Worm (Caenorhabditis elegans) whole organism, late embryonic: ENCODE results near the gene C08H9.18.

ENCODE experiments used
- C08G9.2 ChIP-seq: sonication (generic microtip); optimal IDR thresholded peaks from 2 replicates; lab custom pipeline; 2016; ENCODE audit warnings: mild to moderate bottlenecking, missing genetic modification characterization, moderate library complexity, missing compliant biosample characterization
- ceh-19 ChIP-seq: fragments of 200-800 bp; sonication (Bioruptor generic); optimal IDR thresholded peaks from 2 replicates; lab custom pipeline; 2018; ENCODE audit warnings: mild to moderate bottlenecking, missing genetic modification characterization, missing compliant biosample characterization
- che-1 ChIP-seq: sonication (generic microtip); optimal IDR thresholded peaks from 2 replicates; lab custom pipeline; 2016; ENCODE audit warnings: mild to moderate bottlenecking, missing genetic modification characterization, missing compliant biosample characterization
- elt-2 ChIP-seq: sonication (generic microtip); optimal IDR thresholded peaks from 2 replicates; lab custom pipeline; 2016; ENCODE audit warnings: missing genetic modification reagents, missing genetic modification characterization, missing compliant biosample characterization
- hlh-8 ChIP-seq: sonication (generic microtip); optimal IDR thresholded peaks from 2 replicates; lab custom pipeline; 2016; ENCODE audit warnings: missing genotype, missing genetic modification characterization, missing compliant biosample characterization
- nfya-1 ChIP-seq: sonication (generic microtip); optimal IDR thresholded peaks from 2 replicates; lab custom pipeline; 2017; ENCODE audit warnings: missing genetic modification characterization, mild to moderate bottlenecking, missing compliant biosample characterization, antibody characterized with exemption, moderate library complexity
- nhr-11 ChIP-seq: fragments of 150-350 bp; optimal IDR thresholded peaks from 2 replicates; lab custom pipeline; 2014; ENCODE audit warnings: missing biosample characterization, missing genetic modification characterization
- sdc-2 ChIP-seq: sonication (generic microtip); optimal IDR thresholded peaks from 2 replicates; lab custom pipeline; 2016; ENCODE audit warnings: missing genotype, missing genetic modification characterization, missing compliant biosample characterization
- sox-4 ChIP-seq: sonication (generic microtip); optimal IDR thresholded peaks from 2 replicates; lab custom pipeline; 2017; ENCODE audit warnings: mild to moderate bottlenecking, missing genetic modification characterization, inconsistent platforms, missing compliant biosample characterization
- syd-9 ChIP-seq: sonication (generic microtip); optimal IDR thresholded peaks from 2 replicates; lab custom pipeline; 2016; ENCODE audit warnings: mild to moderate bottlenecking, missing genetic modification characterization, moderate library complexity, missing compliant biosample characterization
- unc-55 ChIP-seq: sonication (generic microtip); optimal IDR thresholded peaks from 2 replicates; lab custom pipeline; 2017; ENCODE audit warnings: missing biosample characterization, missing genetic modification reagents, missing genetic modification characterization
- ztf-16 ChIP-seq: sonication (generic microtip); optimal IDR thresholded peaks from 2 replicates; lab custom pipeline; 2017; ENCODE audit warnings: missing genetic modification characterization, missing compliant biosample characterization

- TF ChIP-seq sox-4 (tag; lab: Kevin White, UChicago) (no peak), hlh-8 (tag; lab: Kevin White, UChicago) (no peak), elt-2 (tag; lab: Kevin White, UChicago) (no peak), unc-55 (GFP tag; lab: Kevin White, UChicago) (no peak), ztf-16 (tag; lab: Kevin White, UChicago) (no peak), C08G9.2 (tag; lab: Kevin White, UChicago) (no peak), nhr-11 (no peak), sdc-2 (tag; lab: Kevin White, UChicago) (no peak), che-1 (tag; lab: Kevin White, UChicago) (no peak), syd-9 (tag; lab: Kevin White, UChicago) (no peak), ceh-19 (no peak), nfya-1 (tag; lab: Kevin White, UChicago) (no peak)
Measured at ce11 chrII:9895173-9895572, 33.1 kb upstream of the C08H9.18 start.
